Worm (Caenorhabditis elegans) whole organism, L3 larva: ENCODE data around the gene Y116A8B.4.

ENCODE experiments used
- ceh-28 ChIP-seq: fragments of 150-350 bp; optimal IDR thresholded peaks from 2 replicates; lab custom pipeline; 2014; ENCODE audit warnings: missing biosample characterization, missing genetic modification reagents, missing genetic modification characterization
- ceh-82 ChIP-seq: fragments of 150-350 bp; optimal IDR thresholded peaks from 2 replicates; lab custom pipeline; 2014; ENCODE audit warnings: missing biosample characterization, missing genetic modification characterization
- fos-1 ChIP-seq: fragments of 150-350 bp; optimal IDR thresholded peaks from 2 replicates; lab custom pipeline; 2014; ENCODE audit warnings: missing biosample characterization, missing genetic modification characterization
- lin-15B ChIP-seq: fragments of 150-350 bp; optimal IDR thresholded peaks from 2 replicates; lab custom pipeline; 2014; ENCODE audit warnings: missing biosample characterization, missing genetic modification characterization
- skn-1 ChIP-seq: fragments of 150-350 bp; optimal IDR thresholded peaks from 2 replicates; lab custom pipeline; 2014; ENCODE audit warnings: missing biosample characterization, missing genetic modification characterization

ce11 chrIV:17269702-17270101 lies 46.1 kb downstream of the Y116A8B.4 start:
- TF ChIP-seq ceh-82 (tag; lab: Kevin White, UChicago) (no peak), skn-1 (tag; lab: Kevin White, UChicago) (no peak), fos-1 (no peak), lin-15B (no peak), ceh-28 (tag; lab: Kevin White, UChicago) (no peak)
